Fruit fly (Drosophila melanogaster): ENCODE data around the gene Drak.

The Drak gene

DNA sequence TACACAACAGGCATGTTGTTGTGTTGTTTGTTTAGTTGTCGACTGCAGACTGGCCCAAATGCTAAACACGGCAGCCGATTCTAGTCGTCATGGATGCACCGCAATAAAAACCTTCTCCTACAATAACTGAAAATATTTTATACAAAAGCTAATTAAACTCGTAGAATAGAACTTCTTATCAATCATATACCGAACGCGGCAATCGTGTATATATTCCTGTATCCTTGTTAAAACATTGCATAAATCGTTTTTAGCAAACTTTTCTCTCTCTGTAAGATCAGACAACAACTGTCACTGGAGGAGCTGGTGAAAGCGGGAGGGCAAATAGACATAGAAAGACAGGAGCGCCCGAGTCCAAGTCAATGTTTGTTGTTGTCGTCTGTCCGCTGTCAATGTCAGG, 55.8 kb downstream of the Drak start (continued):
- TF ChIP-seq CG5180 (GFP tag; optimal IDR thresholded peaks at IDR 0.05) = no peak
- TF ChIP-seq CG9609 (GFP tag; optimal IDR thresholded peaks at IDR 0.05) = no peak
- no peak for TF ChIP-seq kah (GFP tag; optimal IDR thresholded peaks at IDR 0.05)
- TF ChIP-seq CG11085 (GFP tag; IDR thresholded peaks at IDR 0.05) = no peak
- TF ChIP-seq CG7357 (GFP tag; IDR thresholded peaks at IDR 0.05) = no peak
- TF ChIP-seq CG12219 (GFP tag; optimal IDR thresholded peaks at IDR 0.05) = peak; percentile 29
- TF ChIP-seq Vsx1 (GFP tag; optimal IDR thresholded peaks at IDR 0.05) = no peak
- no peak for TF ChIP-seq NfI (GFP tag; optimal IDR thresholded peaks at IDR 0.05)
- peak; percentile 37; the same call in 1 of the 2 replicates for TF ChIP-seq Rfx (GFP tag; IDR thresholded peaks at IDR 0.05)
- peak; percentile 50 for TF ChIP-seq gsb-n (tag; optimal IDR thresholded peaks at IDR 0.05)
- TF ChIP-seq CG10959 (GFP tag; IDR thresholded peaks at IDR 0.05) = peak; percentile 31; the same call in 1 of the 2 replicates
- no peak for TF ChIP-seq D (optimal IDR thresholded peaks at IDR 0.05)
- TF ChIP-seq D (GFP tag; optimal IDR thresholded peaks at IDR 0.05) = peak; percentile 54
- no peak for TF ChIP-seq B-H2 (GFP tag; optimal IDR thresholded peaks at IDR 0.05)
- TF ChIP-seq usp (GFP tag; optimal IDR thresholded peaks at IDR 0.05) = no peak
- peak; percentile 34 for TF ChIP-seq CG30403 (GFP tag; optimal IDR thresholded peaks at IDR 0.05)
- TF ChIP-seq fd96Cb (tag; optimal IDR thresholded peaks at IDR 0.05) = peak; percentile 46
- no peak for TF ChIP-seq ERR (GFP tag; optimal IDR thresholded peaks at IDR 0.05)
- no peak for TF ChIP-seq ssp (GFP tag; IDR thresholded peaks at IDR 0.05)
- no peak for TF ChIP-seq CG6272 (GFP tag; IDR thresholded peaks at IDR 0.05)
- TF ChIP-seq CG1603 (tag; optimal IDR thresholded peaks at IDR 0.05) = peak; percentile 67
- TF ChIP-seq Xrp1 (GFP tag; IDR thresholded peaks at IDR 0.05) = peak; percentile 64
- TF ChIP-seq CG33557 (GFP tag; optimal IDR thresholded peaks at IDR 0.05) = peak; percentile 43
- TF ChIP-seq CG12155 (GFP tag; optimal IDR thresholded peaks at IDR 0.05) = no peak
- TF ChIP-seq Nf-YB (GFP tag; optimal IDR thresholded peaks at IDR 0.05) = peak; percentile 19
- peak; percentile 10 for TF ChIP-seq Asciz (GFP tag; optimal IDR thresholded peaks at IDR 0.05)
- TF ChIP-seq ab (GFP tag; optimal IDR thresholded peaks at IDR 0.05) = no peak
- no peak for TF ChIP-seq Fer3 (tag; optimal IDR thresholded peaks at IDR 0.05)
- TF ChIP-seq sens (GFP tag) = peak; percentile 90
- TF ChIP-seq CG8388 (GFP tag; optimal IDR thresholded peaks at IDR 0.05) = peak; percentile 50
- TF ChIP-seq CG32767 (GFP tag; IDR thresholded peaks at IDR 0.05) = no peak
- peak; percentile 38 for TF ChIP-seq CG5245 (GFP tag; optimal IDR thresholded peaks at IDR 0.05)
- TF ChIP-seq PHDP (tag; optimal IDR thresholded peaks at IDR 0.05) = peak; percentile 13
- peak; percentile 41 for TF ChIP-seq CG8924 (tag; optimal IDR thresholded peaks at IDR 0.05)
- TF ChIP-seq odd (GFP tag; optimal IDR thresholded peaks at IDR 0.05) = peak; percentile 4
- peak; percentile 52 for TF ChIP-seq Chrac-16 (GFP tag; optimal IDR thresholded peaks at IDR 0.05)
- TF ChIP-seq ash1 (GFP tag; optimal IDR thresholded peaks at IDR 0.05) = no peak
- TF ChIP-seq salm (tag; optimal IDR thresholded peaks at IDR 0.05) = no peak
- no peak for TF ChIP-seq H2.0 (GFP tag; IDR thresholded peaks at IDR 0.05)
- TF ChIP-seq CG3163 (GFP tag; optimal IDR thresholded peaks at IDR 0.05) = peak; percentile 15
- no peak for TF ChIP-seq CG7745 (tag; optimal IDR thresholded peaks at IDR 0.05)
- peak; percentile 15 for TF ChIP-seq CG13624 (GFP tag; optimal IDR thresholded peaks at IDR 0.05)
- TF ChIP-seq unpg (GFP tag; optimal IDR thresholded peaks at IDR 0.05) = peak; percentile 60
- no peak for TF ChIP-seq C15 (GFP tag; IDR thresholded peaks at IDR 0.05)
- TF ChIP-seq CG18476 (GFP tag; optimal IDR thresholded peaks at IDR 0.05) = peak; percentile 26
- TF ChIP-seq slp2 (GFP tag; optimal IDR thresholded peaks at IDR 0.05) = peak; percentile 19
- TF ChIP-seq zf30C (GFP tag; optimal IDR thresholded peaks at IDR 0.05) = peak; percentile 24
- no peak for TF ChIP-seq ham (GFP tag; IDR thresholded peaks at IDR 0.05)
- TF ChIP-seq CG9215 (GFP tag; IDR thresholded peaks at IDR 0.05) = 0 out of 2 replicates have a peak, but pooled peaks have one; percentile 16
- 0 out of 3 replicates have a peak, but pooled peaks have one; percentile 30 for TF ChIP-seq zfh1 (GFP tag; IDR thresholded peaks at IDR 0.05)
- peak; percentile 58 for TF ChIP-seq phol (tag; optimal IDR thresholded peaks at IDR 0.05)
- no peak for TF ChIP-seq Sry-δ (GFP tag; optimal IDR thresholded peaks at IDR 0.05)

Data from whole organism, embryonic.